Fruit fly (Drosophila melanogaster) whole organism, embryonic: ENCODE measurements around the gene Arl5.

ENCODE experiments used
- CG9932 ChIP-seq: fragments of 200-800 bp; sonication (Bioruptor generic); IDR thresholded peaks from 2 replicates; pipeline ENCODE4 v1.3.6; 2022; ENCODE audit warnings: missing biosample characterization, missing genetic modification characterization
- dan ChIP-seq: fragments of 200-800 bp; sonication (Bioruptor generic); IDR thresholded peaks from 2 replicates; pipeline ENCODE4 v1.3.6; 2022; ENCODE audit warnings: missing biosample characterization, missing genetic modification characterization
- tgo ChIP-seq: fragments of 200-800 bp; sonication (Bioruptor generic); IDR thresholded peaks from 3 replicates; pipeline ENCODE4 v1.3.6; 2022; ENCODE audit warnings: missing biosample characterization, missing genetic modification characterization

dm6 chr3L:8285773-8286172 lies 13.9 kb downstream of the Arl5 start:
- no peak for TF ChIP-seq CG9932 (GFP tag; lab: Robert Waterston, UW)
- no peak for TF ChIP-seq dan (GFP tag; lab: Robert Waterston, UW)
- no peak; the same call in 2 of the 3 replicates for TF ChIP-seq tgo (GFP tag; lab: Robert Waterston, UW)
